Worm (Caenorhabditis elegans) whole organism, mixed stage, embryonic: ENCODE results near the gene F59B10.6.

Source experiments
- ceh-83 ChIP-seq: fragments of 200-800 bp; sonication (Bioruptor generic); optimal IDR thresholded peaks from 2 replicates; lab custom pipeline; 2018; ENCODE audit warnings: mild to moderate bottlenecking, missing genetic modification characterization, missing compliant biosample characterization
- ces-1 ChIP-seq: fragments of 150-350 bp; optimal IDR thresholded peaks from 2 replicates; lab custom pipeline; 2014; ENCODE audit warnings: missing biosample characterization, missing genetic modification reagents, missing genetic modification characterization
- lin-13 ChIP-seq: fragments of 150-350 bp; optimal IDR thresholded peaks from 2 replicates; lab custom pipeline; 2014; ENCODE audit warnings: missing biosample characterization, missing genetic modification characterization
- nhr-12 ChIP-seq: fragments of 150-350 bp; optimal IDR thresholded peaks from 2 replicates; lab custom pipeline; 2014; ENCODE audit warnings: missing biosample characterization, missing genetic modification characterization
- nhr-237 ChIP-seq: fragments of 150-350 bp; optimal IDR thresholded peaks from 2 replicates; lab custom pipeline; 2014; ENCODE audit warnings: missing biosample characterization, missing genetic modification characterization
- tbx-8 ChIP-seq: fragments of 200-800 bp; sonication (Bioruptor generic); optimal IDR thresholded peaks from 2 replicates; lab custom pipeline; 2018; ENCODE audit warnings: mild to moderate bottlenecking, missing genetic modification characterization, moderate library complexity, missing compliant biosample characterization
- unc-120 ChIP-seq: sonication (generic microtip); optimal IDR thresholded peaks from 2 replicates; lab custom pipeline; 2017; ENCODE audit warnings: missing genetic modification characterization, missing compliant biosample characterization; ENCODE audit not compliant: poor library complexity, severe bottlenecking

ce11 chrII:10545924-10546783 is 21.9 kb upstream of the F59B10.6 start:
- TF ChIP-seq nhr-12 (tag; lab: Kevin White, UChicago) (no peak), nhr-237 (tag; lab: Kevin White, UChicago) (no peak), unc-120 (tag; lab: Kevin White, UChicago) (no peak), lin-13 (no peak), tbx-8 (no peak), ces-1 (GFP tag; lab: Kevin White, UChicago) (no peak), ceh-83 (GFP tag; lab: Kevin White, UChicago) (no peak)
